Fruit fly (Drosophila melanogaster): ENCODE results near the gene CG14292.

DNA sequence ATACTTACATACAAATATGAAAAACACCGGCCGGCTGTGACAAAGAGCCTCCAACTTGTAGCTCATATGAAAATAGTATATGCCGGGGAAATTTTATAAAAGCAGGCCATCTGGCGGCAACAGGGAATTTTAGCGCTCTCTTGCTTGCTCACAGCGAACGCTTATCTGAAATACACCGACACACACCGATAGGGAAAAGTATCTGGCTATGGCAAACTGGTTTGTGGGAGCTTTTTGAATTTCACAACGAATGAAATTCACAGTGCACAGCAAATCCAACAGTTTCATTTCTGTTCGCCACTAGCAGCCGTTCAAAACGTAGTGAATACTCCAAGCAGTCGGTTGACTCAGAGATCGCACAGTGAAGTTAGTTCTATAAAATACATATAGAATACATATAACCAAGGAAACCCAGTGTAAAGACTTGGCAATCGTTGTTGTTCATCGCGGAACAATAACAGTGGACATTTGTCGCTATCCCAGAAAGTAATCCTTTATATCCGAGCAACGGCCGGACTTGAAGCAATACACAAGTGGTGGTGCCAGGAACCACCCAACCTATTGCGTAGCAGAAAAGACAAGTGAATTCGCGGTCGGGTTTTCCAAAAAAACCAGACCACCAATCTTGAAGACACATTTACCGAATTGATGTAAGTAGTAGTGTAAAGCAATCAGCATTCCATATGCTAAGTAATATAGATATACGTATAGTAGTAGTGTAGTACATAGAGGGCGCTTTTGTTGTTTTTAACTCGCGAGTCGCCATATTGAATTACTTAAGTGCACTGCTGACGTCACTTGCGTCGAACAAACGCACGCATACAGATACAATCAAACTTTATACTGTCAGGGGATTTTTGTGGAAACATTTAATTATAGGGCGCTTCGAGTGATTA, 12.8 kb upstream of the CG14292 start:
- TF ChIP-seq Pif1A (GFP tag; optimal IDR thresholded peaks at IDR 0.05) (peak; percentile 13), gl (tag; optimal IDR thresholded peaks at IDR 0.05) (no peak), CG10348 (GFP tag; IDR thresholded peaks at IDR 0.05) (no peak), CG4496 (GFP tag; IDR thresholded peaks at IDR 0.05) (peak; percentile 5; the same call in 1 of the 3 replicates), CG32121 (GFP tag; IDR thresholded peaks at IDR 0.05) (no peak), CG17806 (tag; optimal IDR thresholded peaks at IDR 0.05) (no peak)
